Fruit fly (Drosophila melanogaster): ENCODE measurements around the gene alphaCOP.

Gene alphaCOP

DNA sequence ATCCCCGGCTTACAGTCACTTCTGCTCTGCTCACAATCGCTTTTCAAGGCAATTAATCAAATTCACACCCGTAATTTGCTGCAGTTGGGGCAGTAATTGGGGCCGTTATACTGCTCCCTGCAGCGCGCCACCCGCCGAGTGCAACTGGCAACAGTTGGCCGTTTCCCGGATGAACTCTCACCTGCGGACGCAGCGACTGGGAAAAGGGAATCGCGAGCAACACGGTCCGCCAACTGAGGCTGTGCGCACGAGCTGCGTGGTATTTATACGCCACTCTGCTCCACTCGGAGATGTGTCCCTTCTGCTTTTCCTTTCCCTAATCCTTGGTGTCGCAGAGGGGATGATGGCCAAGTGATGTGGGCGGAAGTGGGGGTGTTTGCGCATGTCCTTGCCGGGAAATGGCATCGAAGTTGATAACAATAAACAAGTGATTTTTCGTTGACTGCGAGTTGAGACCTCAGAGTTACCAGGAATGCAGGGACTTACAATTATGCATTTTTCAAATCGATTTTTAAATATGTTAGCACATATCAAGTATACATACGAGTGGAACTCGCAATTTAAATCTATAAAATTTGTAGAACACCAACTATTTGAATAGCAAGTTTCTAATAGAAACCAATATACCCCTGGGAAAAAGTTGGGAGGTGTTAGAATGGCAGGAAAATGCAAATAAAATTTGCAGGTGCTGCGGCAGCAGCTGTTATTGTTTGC, 15.8 kb downstream of the alphaCOP start, which contains the start of gene GC:
Gene GC, minus strand, starts transcription at position 238 of the 714 bp plus-strand sequence.
- TF ChIP-seq CG17801 (GFP tag; optimal IDR thresholded peaks at IDR 0.05; ENCODE audit: partially characterized antibody), result no peak

DNA sequence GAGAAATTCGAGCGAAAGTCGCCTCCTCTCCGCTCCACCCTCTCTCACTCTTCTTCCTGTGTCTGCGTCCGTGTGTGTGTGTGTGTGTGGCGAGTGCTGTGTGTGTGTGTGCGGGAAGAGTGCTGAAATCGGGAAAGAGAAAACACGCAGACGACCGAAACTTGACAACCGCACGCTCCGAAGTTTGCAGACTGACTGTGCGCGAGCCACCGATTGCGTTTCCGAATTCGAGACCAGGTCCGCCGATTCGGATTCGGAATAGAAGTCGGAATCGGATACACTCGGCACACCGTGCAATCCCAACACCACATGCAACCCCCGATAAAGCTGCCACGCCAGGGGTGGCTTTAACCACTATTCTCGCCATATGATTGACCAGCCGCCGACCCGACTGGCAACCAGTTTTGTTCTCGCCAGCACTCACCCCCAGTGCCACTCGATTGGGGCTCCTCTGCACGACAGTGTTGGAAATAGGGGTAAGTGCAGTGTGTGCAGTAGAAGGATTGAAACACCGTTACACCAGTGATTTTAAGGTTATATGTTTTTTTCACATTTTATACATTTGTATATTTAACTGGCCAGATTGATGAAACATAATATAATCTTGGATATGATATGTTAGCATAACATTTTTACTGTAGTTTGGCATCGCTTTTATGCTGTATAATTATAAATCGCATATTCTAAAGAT, 16.7 kb downstream of the alphaCOP start, which contains the start of gene CG13928:
Gene CG13928, minus strand, starts transcription at position 202 of the 691 bp plus-strand sequence.
- no peak for TF ChIP-seq CG17801 (GFP tag; optimal IDR thresholded peaks at IDR 0.05; ENCODE audit: partially characterized antibody)

DNA sequence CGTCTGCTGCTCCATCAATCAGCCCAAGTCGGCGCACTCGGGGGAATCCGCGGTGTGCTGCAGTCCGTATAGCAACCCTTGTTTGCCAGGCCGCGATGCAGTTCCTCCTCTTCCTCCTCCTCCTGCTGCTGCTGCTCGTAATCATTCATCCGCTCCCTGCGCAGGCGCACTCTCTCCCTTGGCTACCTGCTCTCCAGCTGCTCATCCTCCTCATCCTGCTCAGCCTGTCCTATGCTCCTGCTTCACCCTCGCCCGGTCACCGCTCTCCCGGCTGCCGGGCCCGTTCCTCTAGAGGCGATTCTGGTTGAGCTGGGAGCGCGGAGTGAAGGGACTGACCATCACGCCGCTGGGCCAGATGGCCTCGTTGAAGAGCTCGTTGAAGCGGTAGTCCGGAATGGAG, 18.1 kb downstream of the alphaCOP start:
- no peak for TF ChIP-seq CG17801 (GFP tag; optimal IDR thresholded peaks at IDR 0.05; ENCODE audit: partially characterized antibody)

DNA sequence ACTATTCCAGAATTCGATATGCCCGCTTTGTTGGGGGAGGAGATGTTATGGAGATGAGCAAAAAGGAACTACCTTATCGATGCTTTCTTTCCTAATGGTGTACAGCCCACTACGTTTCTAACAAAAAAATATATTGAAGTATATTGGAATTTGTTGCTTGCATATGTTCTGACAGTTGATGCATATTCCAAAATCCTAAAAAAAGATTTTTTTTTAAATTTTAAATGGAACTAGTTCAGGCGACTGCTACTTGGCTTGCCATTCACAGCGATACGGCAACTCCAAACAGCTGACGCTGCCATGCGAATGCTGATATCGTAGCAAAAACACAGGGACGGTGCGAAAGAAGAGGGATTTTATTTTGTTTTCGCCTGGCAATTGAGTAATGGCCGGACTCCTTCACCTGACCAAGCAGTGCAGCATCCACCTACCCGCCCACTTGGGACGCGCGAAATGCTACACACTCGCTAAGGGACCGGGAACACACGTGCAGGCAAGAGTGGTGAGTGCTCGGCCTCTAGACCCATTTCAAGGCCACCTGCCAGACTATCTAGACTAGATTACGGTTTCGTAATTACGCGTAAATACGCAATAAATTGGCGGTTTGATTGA, 26.8 kb downstream of the alphaCOP start, which contains the start of the genes CG13926, ABCB7 and CG33230:
Gene CG13926, minus strand, starts transcription at position 43 of the 612 bp plus-strand sequence.
Gene ABCB7, plus strand, starts transcription at position 299 of the 612 bp plus-strand sequence.
Gene CG33230, plus strand, starts transcription at position 299 of the 612 bp plus-strand sequence.
- peak; percentile 39 for TF ChIP-seq CG17801 (GFP tag; optimal IDR thresholded peaks at IDR 0.05; ENCODE audit: partially characterized antibody)

DNA sequence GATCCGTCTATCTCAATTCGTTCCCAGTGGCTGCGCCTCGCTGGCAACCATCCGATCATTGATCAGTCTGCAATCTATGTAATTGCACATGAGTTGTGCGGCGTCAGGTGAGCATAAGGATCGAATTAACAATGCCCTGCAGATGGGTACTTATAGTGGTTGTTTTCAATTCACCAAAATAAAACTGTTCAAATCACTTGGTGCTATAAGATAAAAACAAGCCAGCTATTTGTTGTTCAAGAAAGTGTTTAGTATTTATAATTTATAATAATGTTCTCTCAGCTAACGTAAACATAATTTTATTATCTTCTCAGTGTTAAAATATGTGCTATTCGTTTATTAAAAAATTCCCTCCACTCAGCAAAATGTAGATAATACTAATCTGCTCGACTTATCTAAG, 29.3 kb downstream of the alphaCOP start, which contains the start of gene CG12105:
Gene CG12105, minus strand, starts transcription at position 101 of the 400 bp plus-strand sequence.
- TF ChIP-seq CG17801 (GFP tag; optimal IDR thresholded peaks at IDR 0.05; ENCODE audit: partially characterized antibody), result no peak

DNA sequence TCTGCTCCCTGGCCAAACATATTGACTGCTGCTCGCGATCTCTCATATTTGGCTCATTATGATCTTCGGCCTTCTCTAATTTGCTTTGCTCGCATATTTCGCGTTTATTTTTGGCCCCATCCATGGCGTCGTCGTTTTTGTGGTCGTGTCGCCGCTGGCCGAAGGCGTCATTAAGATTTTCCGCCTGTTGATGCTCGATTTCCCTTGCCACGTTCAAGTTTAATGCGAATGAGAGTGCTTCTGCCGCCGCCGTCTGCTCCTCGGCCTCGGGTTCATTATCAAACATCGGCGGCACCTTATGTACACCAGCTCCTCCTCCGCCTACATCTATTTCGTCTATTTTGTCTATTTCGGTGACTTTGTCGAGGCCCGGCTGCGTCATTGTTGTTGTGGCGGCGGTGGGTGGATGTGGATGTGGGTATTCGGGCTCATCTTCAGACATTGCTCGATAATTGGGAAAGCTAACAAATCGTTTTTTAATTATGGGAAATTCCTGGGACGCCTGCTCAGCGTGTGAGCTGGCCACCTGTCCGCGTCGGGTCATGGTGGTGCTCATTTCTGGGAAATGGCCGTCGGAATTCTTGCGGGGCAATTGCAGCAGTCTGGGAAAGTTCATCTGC, 30.4 kb downstream of the alphaCOP start:
- no peak for TF ChIP-seq CG17801 (GFP tag; optimal IDR thresholded peaks at IDR 0.05; ENCODE audit: partially characterized antibody)

DNA sequence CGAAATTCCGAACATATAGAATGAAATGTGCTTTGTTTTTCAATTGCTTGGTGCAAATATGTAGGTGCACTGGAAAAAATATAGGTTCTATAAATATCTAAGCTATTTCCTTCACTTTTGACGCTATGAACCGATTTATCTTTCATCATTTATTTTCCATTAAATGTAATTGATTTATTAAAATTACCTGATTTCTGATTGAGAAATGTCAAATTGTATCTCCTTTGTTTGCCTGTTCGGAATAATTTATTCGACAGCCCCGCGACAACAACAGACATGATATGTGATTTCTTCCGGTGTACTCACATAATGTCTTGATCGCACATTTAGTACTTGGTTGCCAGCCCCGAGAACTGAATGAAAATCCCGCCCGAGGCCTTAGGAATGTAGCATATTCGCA, 35.4 kb downstream of the alphaCOP start:
- TF ChIP-seq CG17801 (GFP tag; optimal IDR thresholded peaks at IDR 0.05; ENCODE audit: partially characterized antibody), result no peak

DNA sequence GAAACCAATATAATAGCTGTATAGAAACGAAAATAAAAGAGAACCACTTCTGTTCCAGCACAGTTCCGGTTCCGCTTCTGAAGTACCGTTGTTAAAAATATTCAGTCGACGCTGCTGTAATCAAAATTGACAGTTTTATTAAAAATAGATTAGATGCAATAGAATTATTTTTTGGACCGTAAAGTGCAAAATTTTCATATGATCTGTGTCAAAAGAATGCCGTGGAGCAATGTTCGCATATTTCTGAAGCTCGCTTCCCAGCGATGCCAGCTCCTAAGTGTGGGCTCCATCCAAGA, 42.2 kb downstream of the alphaCOP start, which contains the start of the genes CG18170 and CG33791:
Gene CG18170, plus strand, starts transcription at position 122 of the 296 bp plus-strand sequence.
Gene CG33791, plus strand, starts transcription at position 122 of the 296 bp plus-strand sequence.
- TF ChIP-seq CG17801 (GFP tag; optimal IDR thresholded peaks at IDR 0.05; ENCODE audit: partially characterized antibody), result no peak

DNA sequence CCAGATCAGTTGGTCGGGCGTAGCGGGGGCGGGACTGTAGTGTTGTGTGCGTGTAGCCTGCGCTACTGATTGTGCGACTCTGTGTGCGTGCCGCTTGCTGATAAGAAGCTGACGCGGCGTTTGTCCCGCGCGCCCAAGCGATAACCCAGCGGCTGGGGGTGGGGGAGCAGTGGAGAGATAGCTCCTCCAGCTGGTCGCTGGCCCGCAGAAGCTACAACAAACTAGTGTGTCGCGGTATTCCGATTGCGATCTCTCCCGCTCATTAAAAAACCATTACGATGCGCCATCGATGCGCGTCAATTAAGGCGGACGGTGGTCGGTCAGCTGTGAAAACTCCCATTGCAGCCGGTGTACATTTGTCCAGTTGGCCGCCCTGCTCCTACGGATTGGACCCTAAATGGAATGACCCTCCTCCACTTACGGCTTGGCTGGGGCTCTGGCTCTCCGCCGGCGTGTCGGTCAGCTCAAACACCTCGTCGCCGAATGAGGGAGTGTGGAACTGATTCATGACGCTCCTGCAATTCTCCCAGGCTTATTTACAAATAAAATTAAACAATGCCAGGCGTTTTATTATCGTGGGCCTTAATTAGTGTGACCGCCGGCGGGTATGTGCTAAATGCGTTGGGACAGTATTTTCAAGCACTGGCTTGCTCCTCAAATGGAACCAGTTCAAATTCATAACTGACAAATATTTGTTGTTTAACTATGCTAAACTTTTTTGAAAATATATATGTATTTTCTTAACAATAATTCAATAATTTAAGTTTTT, 42.8 kb downstream of the alphaCOP start, which contains the start of gene CG12104:
Gene CG12104, minus strand, starts transcription at position 611 of the 769 bp plus-strand sequence.
- TF ChIP-seq CG17801 (GFP tag; optimal IDR thresholded peaks at IDR 0.05; ENCODE audit: partially characterized antibody), result no peak

DNA sequence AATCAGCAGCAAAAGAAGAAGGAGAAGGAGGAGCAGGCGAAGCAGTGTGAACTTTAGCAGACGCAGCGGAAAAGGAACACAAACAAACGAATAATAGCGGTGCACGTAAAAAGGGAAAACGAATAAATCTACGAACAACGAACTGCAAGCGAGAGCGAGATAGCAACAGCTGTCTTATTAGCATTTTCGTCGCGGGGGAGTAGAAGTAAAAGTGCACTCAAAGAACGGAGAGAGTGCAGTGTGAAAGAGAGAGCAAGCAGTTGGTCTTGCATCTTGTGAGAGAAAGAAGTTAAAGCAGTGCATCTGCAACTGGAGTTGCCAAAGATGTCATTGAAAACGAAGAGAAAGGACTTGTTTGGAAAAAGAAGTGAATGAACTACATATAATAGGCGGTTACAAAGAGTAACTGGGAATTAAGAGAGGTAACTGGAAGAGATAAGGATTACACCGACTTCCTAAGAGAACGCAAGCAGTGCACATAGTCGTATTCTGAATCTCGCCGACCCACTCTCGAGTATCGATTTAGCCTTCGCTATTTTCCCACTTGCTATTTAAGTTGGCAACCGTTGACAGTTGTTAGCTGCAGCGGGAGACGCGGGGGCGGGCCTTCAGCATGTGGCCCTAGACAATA, 52.1 kb downstream of the alphaCOP start:
- TF ChIP-seq CG17801 (GFP tag; optimal IDR thresholded peaks at IDR 0.05; ENCODE audit: partially characterized antibody), result peak; percentile 40

DNA sequence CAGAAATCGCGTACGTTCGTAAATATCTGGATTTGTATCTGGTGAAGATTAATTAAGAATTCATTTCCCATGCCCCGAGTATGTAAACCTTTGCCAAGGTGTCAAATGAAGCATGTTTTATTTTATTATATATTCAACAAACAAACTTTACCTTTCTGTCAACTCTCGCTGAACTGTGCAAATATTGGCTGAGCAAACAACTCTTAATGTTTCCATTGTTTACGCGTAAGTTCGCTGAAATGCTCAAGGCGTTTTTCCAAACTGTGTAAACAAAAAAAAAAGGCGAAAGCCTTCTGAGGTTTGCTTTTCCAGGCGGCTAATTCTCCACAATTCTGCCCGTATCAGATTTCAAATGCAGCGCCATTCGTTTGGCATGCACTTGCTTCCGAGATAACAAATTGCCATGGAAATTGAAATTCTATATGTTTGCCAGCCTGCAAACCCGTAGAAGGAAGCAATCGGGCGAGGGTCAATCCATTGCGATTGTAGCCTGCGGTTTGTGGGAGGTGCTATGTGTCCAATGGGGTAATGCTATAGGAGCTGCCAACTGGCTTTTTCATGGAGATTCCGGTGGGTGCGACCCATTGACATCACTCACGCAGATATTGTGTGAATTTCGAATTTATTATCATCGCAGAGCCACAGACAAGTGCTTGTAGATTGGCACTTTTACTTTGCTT, 53.2 kb downstream of the alphaCOP start:
- TF ChIP-seq CG17801 (GFP tag; optimal IDR thresholded peaks at IDR 0.05; ENCODE audit: partially characterized antibody), result no peak
